Fruit fly (Drosophila melanogaster) whole organism, embryonic: ENCODE data around the gene PGAP2.

Source experiments
- Abd-B ChIP-seq: fragments of 200-800 bp; sonication (Bioruptor generic); optimal IDR thresholded peaks from 2 replicates; lab custom pipeline; 2018; ENCODE audit warnings: missing biosample characterization, mild to moderate bottlenecking, missing genetic modification characterization, moderate library complexity
- Aef1 ChIP-seq: fragments of 200-800 bp; sonication (Bioruptor generic); IDR thresholded peaks from 3 replicates; pipeline ENCODE4 v1.3.6; 2022; ENCODE audit warnings: missing biosample characterization, missing genetic modification characterization
- Bdp1 ChIP-seq: fragments of 200-800 bp; sonication (Bioruptor generic); optimal IDR thresholded peaks from 3 replicates; lab custom pipeline; 2016; ENCODE audit warnings: missing biosample characterization, missing genetic modification characterization
- CG10209 ChIP-seq: fragments of 200-800 bp; sonication (Bioruptor generic); optimal IDR thresholded peaks from 3 replicates; lab custom pipeline; 2017; ENCODE audit warnings: missing biosample characterization, mild to moderate bottlenecking, missing genetic modification characterization, missing genetic modification reagents
- CG10267 ChIP-seq: fragments of 200-800 bp; sonication (Bioruptor generic); optimal IDR thresholded peaks from 2 replicates; lab custom pipeline; 2018; ENCODE audit warnings: missing biosample characterization, mild to moderate bottlenecking, missing genetic modification characterization, moderate library complexity
- CG10431 ChIP-seq: fragments of 200-800 bp; sonication (Bioruptor generic); optimal IDR thresholded peaks from 3 replicates; lab custom pipeline; 2018; ENCODE audit warnings: missing biosample characterization, mild to moderate bottlenecking, missing genetic modification characterization
- CG10462 ChIP-seq: fragments of 200-800 bp; sonication (Bioruptor generic); optimal IDR thresholded peaks from 2 replicates; lab custom pipeline; 2016; ENCODE audit warnings: missing biosample characterization, missing genetic modification characterization
- CG11398 ChIP-seq: fragments of 200-800 bp; sonication (Bioruptor generic); optimal IDR thresholded peaks from 2 replicates; lab custom pipeline; 2016; ENCODE audit warnings: missing biosample characterization, missing genetic modification characterization
- CG11696 ChIP-seq: fragments of 200-800 bp; sonication (Bioruptor generic); IDR thresholded peaks from 2 replicates; pipeline ENCODE4 v1.3.6; 2022; ENCODE audit warnings: missing biosample characterization, missing genetic modification characterization
- CG1233 ChIP-seq: fragments of 200-800 bp; sonication (Bioruptor generic); optimal IDR thresholded peaks from 4 replicates; lab custom pipeline; 2018; ENCODE audit warnings: missing biosample characterization, mild to moderate bottlenecking, missing genetic modification characterization
- CG14667 ChIP-seq: fragments of 200-800 bp; sonication (Bioruptor generic); IDR thresholded peaks from 2 replicates; pipeline ENCODE4 v1.3.6; 2022; ENCODE audit warnings: missing biosample characterization, missing genetic modification characterization
- CG16813 ChIP-seq: fragments of 200-800 bp; sonication (Bioruptor generic); IDR thresholded peaks from 3 replicates; pipeline ENCODE4 v1.3.6; 2022; ENCODE audit warnings: missing biosample characterization, missing genetic modification characterization; ENCODE audit not compliant: partially characterized antibody
- CG17328 ChIP-seq: fragments of 200-800 bp; sonication (Bioruptor generic); IDR thresholded peaks from 2 replicates; pipeline ENCODE4 v1.3.6; 2022; ENCODE audit warnings: missing biosample characterization, missing genetic modification characterization
- CG17359 ChIP-seq: fragments of 200-800 bp; sonication (Bioruptor generic); optimal IDR thresholded peaks from 3 replicates; lab custom pipeline; 2018; ENCODE audit warnings: missing biosample characterization, mild to moderate bottlenecking, missing genetic modification characterization, moderate library complexity
- CG17802 ChIP-seq: fragments of 200-800 bp; sonication (Bioruptor generic); optimal IDR thresholded peaks from 2 replicates; lab custom pipeline; 2018; ENCODE audit warnings: missing biosample characterization, mild to moderate bottlenecking, missing genetic modification characterization, moderate library complexity
- CG18262 ChIP-seq: fragments of 200-800 bp; optimal IDR thresholded peaks from 3 replicates; lab custom pipeline; 2019; ENCODE audit warnings: missing biosample characterization, mild to moderate bottlenecking, missing genetic modification characterization, moderate library complexity
- CG34376 ChIP-seq: fragments of 200-800 bp; sonication (Bioruptor generic); optimal IDR thresholded peaks from 2 replicates; lab custom pipeline; 2018; ENCODE audit warnings: missing biosample characterization, mild to moderate bottlenecking, missing genetic modification characterization
- CG3847 ChIP-seq: fragments of 200-800 bp; sonication (Bioruptor generic); IDR thresholded peaks from 2 replicates; pipeline ENCODE4 v1.3.6; 2022; ENCODE audit warnings: missing biosample characterization, missing genetic modification characterization
- CG4424 ChIP-seq: fragments of 200-800 bp; sonication (Bioruptor generic); optimal IDR thresholded peaks from 3 replicates; lab custom pipeline; 2016; ENCODE audit warnings: missing biosample characterization, missing genetic modification characterization
- CG4617 ChIP-seq: fragments of 200-800 bp; sonication (Bioruptor generic); optimal IDR thresholded peaks from 3 replicates; lab custom pipeline; 2016; ENCODE audit warnings: missing biosample characterization, missing genetic modification characterization, borderline replicate concordance
- CG6813 ChIP-seq: fragments of 200-800 bp; sonication (Bioruptor generic); optimal IDR thresholded peaks from 2 replicates; lab custom pipeline; 2017; ENCODE audit warnings: missing biosample characterization, missing genetic modification characterization, mild to moderate bottlenecking, moderate library complexity, missing genetic modification reagents
- CG8089 ChIP-seq: fragments of 200-800 bp; sonication (Bioruptor generic); optimal IDR thresholded peaks from 3 replicates; lab custom pipeline; 2016; ENCODE audit warnings: missing biosample characterization, missing genetic modification characterization
- CG8478 ChIP-seq: fragments of >200 bp; optimal IDR thresholded peaks from 2 replicates; lab custom pipeline; 2018
- CG9215 ChIP-seq: fragments of 200-800 bp; sonication (Bioruptor generic); IDR thresholded peaks from 2 replicates; pipeline ENCODE4 v1.3.6; 2022; ENCODE audit warnings: missing biosample characterization, missing genetic modification characterization
- CTCF ChIP-seq: fragments of 200-800 bp; sonication (Bioruptor generic); optimal IDR thresholded peaks from 2 replicates; lab custom pipeline; 2017; ENCODE audit warnings: missing biosample characterization, mild to moderate bottlenecking, missing genetic modification characterization, moderate library complexity
- D ChIP-seq, 2 experiments: fragments of 200-800 bp in 1 of 2; fragments of >200 bp in 1 of 2; sonication (Bioruptor generic) in 1 of 2; optimal IDR thresholded peaks; 2 replicates in 1 of 2; 3 replicates in 1 of 2; lab custom pipeline; 2017; ENCODE audit warnings: mild to moderate bottlenecking in 1 of 2, missing biosample characterization in 1 of 2, missing genetic modification characterization in 1 of 2, missing genetic modification reagents in 1 of 2
- Dll ChIP-seq: fragments of 200-800 bp; sonication (Bioruptor generic); IDR thresholded peaks from 4 replicates; pipeline ENCODE4 v1.3.6; 2022; ENCODE audit warnings: missing biosample characterization, missing genetic modification characterization; ENCODE audit not compliant: partially characterized antibody
- Gug ChIP-seq: fragments of 200-800 bp; sonication (Bioruptor generic); IDR thresholded peaks from 4 replicates; pipeline ENCODE4 v1.3.6; 2022; ENCODE audit warnings: missing biosample characterization, missing genetic modification characterization
- HHEX ChIP-seq: fragments of 200-800 bp; sonication (Bioruptor generic); optimal IDR thresholded peaks from 3 replicates; lab custom pipeline; 2017; ENCODE audit warnings: missing biosample characterization, mild to moderate bottlenecking, missing genetic modification characterization, missing genetic modification reagents
- HmgZ ChIP-seq: fragments of 200-800 bp; sonication (Bioruptor generic); optimal IDR thresholded peaks from 2 replicates; lab custom pipeline; 2018; ENCODE audit warnings: missing biosample characterization, mild to moderate bottlenecking, missing genetic modification characterization
- MBD-R2 ChIP-seq: fragments of 200-800 bp; sonication (Bioruptor generic); IDR thresholded peaks from 2 replicates; pipeline ENCODE4 v1.3.6; 2022; ENCODE audit warnings: missing biosample characterization, missing genetic modification characterization
- Nf-YA ChIP-seq: fragments of 200-800 bp; sonication (Bioruptor generic); IDR thresholded peaks from 2 replicates; pipeline ENCODE4 v1.3.6; 2022; ENCODE audit warnings: missing biosample characterization, missing genetic modification characterization
- Six4 ChIP-seq: fragments of 200-800 bp; sonication (Bioruptor generic); optimal IDR thresholded peaks from 2 replicates; lab custom pipeline; 2016; ENCODE audit warnings: missing biosample characterization, missing genetic modification characterization
- Trl ChIP-seq, 3 experiments: fragments of >200 bp in 2 of 3; fragments of 200-800 bp in 1 of 3; sonication (Bioruptor generic) in 1 of 3; optimal IDR thresholded peaks; 2 replicates in 1 of 3; 3 replicates in 2 of 3; lab custom pipeline; 2016 to 2017; ENCODE audit warnings: missing biosample characterization in 1 of 3, missing genetic modification characterization in 1 of 3
- Vsx1 ChIP-seq: fragments of 200-800 bp; sonication (Bioruptor generic); optimal IDR thresholded peaks from 2 replicates; lab custom pipeline; 2017; ENCODE audit warnings: missing biosample characterization, mild to moderate bottlenecking, missing genetic modification characterization, missing genetic modification reagents
- br ChIP-seq: fragments of >200 bp; optimal IDR thresholded peaks from 2 replicates; lab custom pipeline; 2017
- btn ChIP-seq: fragments of 200-800 bp; sonication (Bioruptor generic); optimal IDR thresholded peaks from 2 replicates; lab custom pipeline; 2016; ENCODE audit warnings: missing biosample characterization, missing genetic modification characterization
- cg ChIP-seq: fragments of 200-800 bp; sonication (Bioruptor generic); optimal IDR thresholded peaks from 3 replicates; lab custom pipeline; 2019; ENCODE audit warnings: missing biosample characterization, mild to moderate bottlenecking, missing genetic modification characterization, moderate library complexity
- dimm ChIP-seq: fragments of 200-800 bp; sonication (Bioruptor generic); IDR thresholded peaks from 2 replicates; pipeline ENCODE4 v1.3.6; 2022; ENCODE audit warnings: missing biosample characterization, missing genetic modification characterization
- dm ChIP-seq: fragments of 200-800 bp; sonication (Bioruptor generic); optimal IDR thresholded peaks from 3 replicates; lab custom pipeline; 2016; ENCODE audit warnings: missing biosample characterization, missing genetic modification characterization
- dysf ChIP-seq: fragments of 200-800 bp; sonication (Bioruptor generic); IDR thresholded peaks from 3 replicates; pipeline ENCODE4 v1.3.6; 2022; ENCODE audit warnings: missing biosample characterization, missing genetic modification characterization
- emc ChIP-seq: fragments of 200-800 bp; sonication (Bioruptor generic); optimal IDR thresholded peaks from 2 replicates; lab custom pipeline; 2016; ENCODE audit warnings: missing biosample characterization, missing genetic modification characterization
- gcm2 ChIP-seq: fragments of 200-800 bp; sonication (Bioruptor generic); optimal IDR thresholded peaks from 2 replicates; lab custom pipeline; 2016; ENCODE audit warnings: missing biosample characterization, missing genetic modification characterization
- ind ChIP-seq: fragments of 200-800 bp; sonication (Bioruptor generic); optimal IDR thresholded peaks from 3 replicates; lab custom pipeline; 2016; ENCODE audit warnings: missing biosample characterization, missing genetic modification characterization
- klu ChIP-seq: fragments of 200-800 bp; sonication (Bioruptor generic); IDR thresholded peaks from 2 replicates; pipeline ENCODE4 v1.3.6; 2022; ENCODE audit warnings: missing biosample characterization, missing genetic modification characterization
- knrl ChIP-seq: fragments of 200-800 bp; sonication (Bioruptor generic); IDR thresholded peaks from 3 replicates; pipeline ENCODE4 v1.3.6; 2022; ENCODE audit warnings: missing biosample characterization, missing genetic modification characterization; ENCODE audit not compliant: partially characterized antibody
- pzg ChIP-seq: fragments of 200-800 bp; sonication (Bioruptor generic); optimal IDR thresholded peaks from 3 replicates; lab custom pipeline; 2018; ENCODE audit warnings: missing biosample characterization, mild to moderate bottlenecking, missing genetic modification characterization, moderate library complexity
- shn ChIP-seq: fragments of 200-800 bp; sonication (Bioruptor generic); optimal IDR thresholded peaks from 3 replicates; lab custom pipeline; 2016; ENCODE audit warnings: missing biosample characterization, missing genetic modification characterization
- sim ChIP-seq: fragments of 200-800 bp; sonication (Bioruptor generic); IDR thresholded peaks from 2 replicates; pipeline ENCODE4 v1.3.6; 2022; ENCODE audit warnings: missing biosample characterization, missing genetic modification characterization
- sisA ChIP-seq: fragments of 200-800 bp; sonication (Bioruptor generic); IDR thresholded peaks from 2 replicates; pipeline ENCODE4 v1.3.6; 2022; ENCODE audit warnings: missing biosample characterization, missing genetic modification characterization

The PGAP2 gene

DNA sequence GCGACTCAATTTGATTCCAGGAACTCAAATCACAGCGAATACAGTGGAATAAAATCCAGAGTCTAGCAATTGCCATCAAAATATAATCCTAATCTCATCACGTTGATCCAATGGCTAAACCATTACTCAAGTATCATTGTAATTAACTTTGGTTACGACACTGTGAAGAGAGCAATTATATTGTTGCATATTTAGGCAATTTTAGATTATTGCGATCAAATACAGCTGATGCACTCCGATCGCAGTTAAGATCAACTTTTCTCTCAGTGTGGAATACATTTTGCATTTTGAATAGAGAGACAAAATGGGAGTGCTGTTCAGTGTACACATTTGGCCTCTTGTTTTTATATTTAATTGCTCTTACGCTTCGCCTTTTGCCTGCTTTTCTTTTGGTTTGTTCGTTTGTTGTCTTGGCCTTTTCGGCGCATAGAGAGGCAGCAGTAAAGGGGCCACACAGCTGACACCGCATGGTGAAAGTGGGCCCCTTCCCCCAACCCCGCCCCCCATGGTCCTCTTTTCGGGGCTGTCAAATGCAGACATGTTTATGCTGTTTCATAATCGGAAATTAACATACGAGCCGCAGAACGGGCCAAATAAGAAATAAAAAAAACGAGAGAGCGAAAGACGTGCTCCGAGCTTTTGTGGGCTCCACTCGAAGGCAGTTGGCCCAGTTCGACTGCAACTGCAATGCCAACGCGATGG, 27.0 kb upstream of the PGAP2 start:
- TF ChIP-seq CG8089 (GFP tag; lab: Kevin White, UChicago), result peak; percentile 52
- TF ChIP-seq pzg, result no peak
- no peak for TF ChIP-seq HmgZ (tag; lab: Kevin White, UChicago)
- TF ChIP-seq CG34376 (GFP tag; lab: Kevin White, UChicago), result no peak
- TF ChIP-seq CG11398 (GFP tag; lab: Kevin White, UChicago), result peak; percentile 72
- peak; percentile 40 for TF ChIP-seq HHEX
- TF ChIP-seq Gug, result peak; percentile 31; the same call in 2 of the 4 replicates
- no peak for TF ChIP-seq CG1233
- no peak for TF ChIP-seq MBD-R2 (GFP tag; lab: Robert Waterston, UW)
- no peak for TF ChIP-seq Six4
- peak; percentile 50 for TF ChIP-seq Abd-B (GFP tag; lab: Kevin White, UChicago)
- TF ChIP-seq CG9215 (GFP tag; lab: Robert Waterston, UW), result no peak
- TF ChIP-seq CG10267 (tag; lab: Kevin White, UChicago), result peak; percentile 42
- TF ChIP-seq Nf-YA (GFP tag; lab: Robert Waterston, UW), result no peak
- no peak for TF ChIP-seq cg
- peak; percentile 0 for TF ChIP-seq gcm2 (GFP tag; lab: Kevin White, UChicago)
- no peak for TF ChIP-seq CG11696 (GFP tag; lab: Robert Waterston, UW)
- peak; percentile 41 for TF ChIP-seq CG6813 (GFP tag; lab: Kevin White, UChicago)
- TF ChIP-seq dimm (GFP tag; lab: Robert Waterston, UW), result no peak
- peak; percentile 67 for TF ChIP-seq sisA
- TF ChIP-seq CG18262 (tag; lab: Kevin White, UChicago), result peak; percentile 76
- no peak for TF ChIP-seq CG4617 (GFP tag; lab: Kevin White, UChicago)
- no peak for TF ChIP-seq emc (GFP tag; lab: Kevin White, UChicago)
- TF ChIP-seq Trl (optimal IDR thresholded peaks at IDR 0.05; lab: Kevin White, UChicago), result no peak
- peak; percentile 38 for TF ChIP-seq Trl (GFP tag; optimal IDR thresholded peaks at IDR 0.05; lab: Kevin White, UChicago)
- no peak for TF ChIP-seq sim (GFP tag; lab: Robert Waterston, UW)
- TF ChIP-seq CG10431 (GFP tag; lab: Kevin White, UChicago), result no peak
- TF ChIP-seq CG4424, result peak; percentile 56
- no peak for TF ChIP-seq Bdp1 (GFP tag; lab: Kevin White, UChicago)
- peak; percentile 15 for TF ChIP-seq Vsx1 (GFP tag; lab: Kevin White, UChicago)
- TF ChIP-seq CG10462 (GFP tag; lab: Kevin White, UChicago), result peak; percentile 37
- TF ChIP-seq CG17359 (tag; lab: Kevin White, UChicago), result peak; percentile 75
- TF ChIP-seq br (lab: Kevin White, UChicago), result no peak
- TF ChIP-seq CG10209, result peak; percentile 58
- TF ChIP-seq dysf (GFP tag; lab: Robert Waterston, UW), result peak; percentile 43; the same call in 1 of the 3 replicates
- TF ChIP-seq CG8478 (lab: Kevin White, UChicago), result no peak
- TF ChIP-seq CG16813, result no peak
- no peak for TF ChIP-seq Aef1
- TF ChIP-seq klu (GFP tag; lab: Robert Waterston, UW), result no peak
- no peak for TF ChIP-seq Dll (GFP tag; lab: Robert Waterston, UW)
- TF ChIP-seq CTCF (GFP tag; lab: Kevin White, UChicago), result no peak
- no peak for TF ChIP-seq dm (GFP tag; lab: Kevin White, UChicago)
- TF ChIP-seq knrl (GFP tag; lab: Robert Waterston, UW), result no peak
- peak; percentile 70 for TF ChIP-seq ind (GFP tag; lab: Kevin White, UChicago)
- peak; percentile 59; the same call in 1 of the 2 replicates for TF ChIP-seq CG17328 (GFP tag; lab: Robert Waterston, UW)
- no peak for TF ChIP-seq D (optimal IDR thresholded peaks at IDR 0.05; lab: Kevin White, UChicago)
- TF ChIP-seq D (GFP tag; optimal IDR thresholded peaks at IDR 0.05; lab: Kevin White, UChicago), result peak; percentile 40
- TF ChIP-seq shn (GFP tag; lab: Kevin White, UChicago), result peak; percentile 53
- peak; percentile 39; the same call in 1 of the 2 replicates for TF ChIP-seq CG14667 (GFP tag; lab: Robert Waterston, UW)
- TF ChIP-seq CG17802, result peak; percentile 34
- TF ChIP-seq CG3847 (GFP tag; lab: Robert Waterston, UW), result no peak
- peak; percentile 48 for TF ChIP-seq btn (GFP tag; lab: Kevin White, UChicago)
